Worm (Caenorhabditis elegans): ENCODE data around the gene Y6E2A.5.
A peak's percentile ranks its signal among the peaks of the same experiment; 100 is the strongest.
"Not testable (repeated sequence)": the region's sequence is repeated elsewhere in the genome, so short reads cannot be mapped to it uniquely, and the experiment has no call there.

DNA sequence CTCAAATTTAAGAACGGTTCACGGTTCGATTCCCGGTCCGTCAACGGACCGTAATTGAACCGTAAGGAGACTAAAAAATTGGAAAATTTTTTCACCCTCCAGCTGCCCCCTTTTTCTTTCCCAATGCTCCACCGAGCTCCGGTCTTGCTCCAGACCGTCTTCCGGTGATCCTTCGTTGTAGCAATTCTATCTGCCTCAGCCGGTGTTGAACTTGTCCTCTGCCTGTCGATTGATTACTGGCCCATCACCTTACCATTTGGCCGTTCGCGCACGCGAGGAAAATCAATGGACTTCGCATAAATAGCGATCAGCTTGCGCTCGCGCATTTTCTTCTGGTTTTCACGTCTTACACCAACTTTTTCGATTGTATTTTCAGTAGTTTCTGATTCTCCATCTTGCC lies 48.9 kb upstream of the Y6E2A.5 start:
- TF ChIP-seq ama-1 (optimal IDR thresholded peaks at IDR 0.05); hnd-1 (tag; optimal IDR thresholded peaks at IDR 0.05); hmg-4 (GFP tag; optimal IDR thresholded peaks at IDR 0.05); F13C5.2 (tag; optimal IDR thresholded peaks at IDR 0.05): not testable (repeated sequence)
- TF ChIP-seq flt-1 (GFP tag; IDR thresholded peaks at IDR 0.05) = peak; percentile 28; the same call in 1 of the 2 replicates
